Worm (Caenorhabditis elegans) whole organism, L1 larva: ENCODE measurements around the gene H42K12.3.

Experiments used
- C04F5.9 ChIP-seq: sonication (generic microtip); optimal IDR thresholded peaks from 2 replicates; lab custom pipeline; 2016; ENCODE audit warnings: missing genetic modification characterization, missing compliant biosample characterization
- C34B4.2 ChIP-seq: sonication (generic microtip); optimal IDR thresholded peaks from 2 replicates; lab custom pipeline; 2017; ENCODE audit warnings: mild to moderate bottlenecking, missing genetic modification characterization, missing compliant biosample characterization
- F16B12.6 ChIP-seq: fragments of 150-350 bp; optimal IDR thresholded peaks from 2 replicates; lab custom pipeline; 2014; ENCODE audit warnings: missing biosample characterization, missing genetic modification characterization
- Y116A8C.19 ChIP-seq: sonication (generic microtip); optimal IDR thresholded peaks from 2 replicates; lab custom pipeline; 2016; ENCODE audit warnings: missing compliant biosample characterization, missing genetic modification characterization, borderline replicate concordance
- aha-1 ChIP-seq: fragments of 150-350 bp; optimal IDR thresholded peaks from 2 replicates; lab custom pipeline; 2014; ENCODE audit warnings: missing biosample characterization, missing genetic modification characterization
- ama-1 ChIP-seq: fragments of 150-350 bp; optimal IDR thresholded peaks from 2 replicates; lab custom pipeline; 2014
- ceh-8 ChIP-seq: fragments of 200-800 bp; sonication (Bioruptor generic); optimal IDR thresholded peaks from 2 replicates; lab custom pipeline; 2018; ENCODE audit warnings: mild to moderate bottlenecking, missing genetic modification characterization, moderate library complexity, missing compliant biosample characterization
- ceh-88 ChIP-seq: fragments of 200-800 bp; sonication (Bioruptor generic); IDR thresholded peaks from 2 replicates; pipeline ENCODE4 v1.3.6; 2022; ENCODE audit warnings: missing genetic modification characterization, missing compliant biosample characterization
- dpl-1 ChIP-seq, 3 experiments: fragments of 150-350 bp in 2 of 3; sonication (generic microtip) in 1 of 3; optimal IDR thresholded peaks; 2 replicates each; lab custom pipeline; 2014 to 2017; ENCODE audit warnings: missing biosample characterization in 3 of 3, missing genetic modification characterization in 3 of 3, missing genetic modification reagents in 3 of 3
- dsc-1 ChIP-seq: sonication (generic microtip); optimal IDR thresholded peaks from 2 replicates; lab custom pipeline; 2016; ENCODE audit warnings: mild to moderate bottlenecking, missing genetic modification characterization, missing compliant biosample characterization
- efl-1 ChIP-seq, 4 experiments: fragments of 150-350 bp; optimal IDR thresholded peaks in 3 of 4; peaks in 1 of 4; 1 replicate in 1 of 4; 2 replicates in 3 of 4; lab custom pipeline; 2014; ENCODE audit warnings: missing biosample characterization in 2 of 4, missing genetic modification characterization in 2 of 4, missing genetic modification reagents in 2 of 4
- egl-13 ChIP-seq: sonication (generic microtip); optimal IDR thresholded peaks from 2 replicates; lab custom pipeline; 2016; ENCODE audit warnings: missing genotype, missing genetic modification reagents, missing genetic modification characterization, missing compliant biosample characterization
- egl-27 ChIP-seq, 2 experiments: fragments of 150-350 bp in 1 of 2; sonication (generic microtip); optimal IDR thresholded peaks; 3 replicates each; lab custom pipeline; 2017 to 2018; ENCODE audit warnings: missing biosample characterization in 2 of 2, missing genetic modification characterization in 2 of 2, missing genetic modification reagents in 2 of 2
- elt-2 ChIP-seq: sonication (generic microtip); optimal IDR thresholded peaks from 2 replicates; lab custom pipeline; 2016; ENCODE audit warnings: missing genetic modification characterization, mild to moderate bottlenecking, inconsistent platforms, missing compliant biosample characterization, missing genetic modification reagents
- elt-3 ChIP-seq, 6 experiments: fragments of 150-350 bp in 1 of 6; sonication (generic microtip); optimal IDR thresholded peaks; 2 replicates each; lab custom pipeline; 2017 to 2018; ENCODE audit warnings: missing biosample characterization in 6 of 6, missing genetic modification characterization in 6 of 6, inconsistent platforms in 1 of 6
- fkh-10 ChIP-seq: sonication (generic microtip); optimal IDR thresholded peaks from 2 replicates; lab custom pipeline; 2017; ENCODE audit warnings: missing biosample characterization, missing genetic modification reagents, missing genetic modification characterization
- fkh-8 ChIP-seq: sonication (generic microtip); optimal IDR thresholded peaks from 2 replicates; lab custom pipeline; 2016; ENCODE audit warnings: mild to moderate bottlenecking, missing genetic modification characterization, missing compliant biosample characterization
- grh-1 ChIP-seq: fragments of 200-800 bp; sonication (Bioruptor generic); IDR thresholded peaks from 2 replicates; pipeline ENCODE4 v1.3.6; 2022; ENCODE audit warnings: missing genetic modification reagents, missing genetic modification characterization, missing compliant biosample characterization
- hlh-17 ChIP-seq: fragments of 200-800 bp; sonication (Bioruptor generic); optimal IDR thresholded peaks from 2 replicates; lab custom pipeline; 2018; ENCODE audit warnings: missing genetic modification characterization, mild to moderate bottlenecking, missing compliant biosample characterization, moderate library complexity, borderline replicate concordance
- irx-1 ChIP-seq: sonication (generic microtip); optimal IDR thresholded peaks from 2 replicates; lab custom pipeline; 2016; ENCODE audit warnings: missing genetic modification characterization, missing compliant biosample characterization
- jun-1 ChIP-seq: fragments of 150-350 bp; optimal IDR thresholded peaks from 2 replicates; lab custom pipeline; 2014; ENCODE audit warnings: missing biosample characterization, missing genetic modification reagents, missing genetic modification characterization
- lin-15B ChIP-seq: fragments of 150-350 bp; sonication (generic microtip); optimal IDR thresholded peaks from 3 replicates; lab custom pipeline; 2014; ENCODE audit warnings: missing biosample characterization, missing genetic modification characterization
- lin-39 ChIP-seq: fragments of 150-350 bp; optimal IDR thresholded peaks from 2 replicates; lab custom pipeline; 2014; ENCODE audit warnings: missing biosample characterization, missing genetic modification reagents, missing genetic modification characterization
- lir-3 ChIP-seq: sonication (generic microtip); optimal IDR thresholded peaks from 2 replicates; lab custom pipeline; 2016; ENCODE audit warnings: mild to moderate bottlenecking, missing genetic modification characterization, moderate library complexity, missing compliant biosample characterization; ENCODE audit not compliant: poor library complexity
- mab-9 ChIP-seq: fragments of 200-800 bp; sonication (Bioruptor generic); IDR thresholded peaks from 2 replicates; pipeline ENCODE4 v1.3.6; 2022; ENCODE audit warnings: missing genetic modification reagents, missing genetic modification characterization, missing compliant biosample characterization
- mdl-1 ChIP-seq, 2 experiments: fragments of 150-350 bp; optimal IDR thresholded peaks; 2 replicates each; lab custom pipeline; 2014 to 2017; ENCODE audit warnings: missing biosample characterization in 2 of 2, missing genetic modification characterization in 2 of 2, inconsistent platforms in 1 of 2
- nhr-12 ChIP-seq: sonication (generic microtip); optimal IDR thresholded peaks from 2 replicates; lab custom pipeline; 2017; ENCODE audit warnings: missing biosample characterization, missing genetic modification characterization
- nhr-237 ChIP-seq: fragments of 150-350 bp; optimal IDR thresholded peaks from 2 replicates; lab custom pipeline; 2014; ENCODE audit warnings: missing biosample characterization, missing genetic modification characterization
- nhr-28 ChIP-seq: fragments of 150-350 bp; optimal IDR thresholded peaks from 2 replicates; lab custom pipeline; 2014; ENCODE audit warnings: missing biosample characterization, missing genetic modification characterization
- nhr-47 ChIP-seq: sonication (generic microtip); optimal IDR thresholded peaks from 2 replicates; lab custom pipeline; 2016; ENCODE audit warnings: mild to moderate bottlenecking, missing genetic modification characterization, moderate library complexity, missing compliant biosample characterization
- nhr-76 ChIP-seq: sonication (generic microtip); optimal IDR thresholded peaks from 2 replicates; lab custom pipeline; 2017; ENCODE audit warnings: missing biosample characterization, missing genetic modification characterization
- nhr-77 ChIP-seq: fragments of 150-350 bp; optimal IDR thresholded peaks from 2 replicates; lab custom pipeline; 2014; ENCODE audit warnings: missing biosample characterization, missing genetic modification characterization
- nhr-85 ChIP-seq: sonication (generic microtip); peaks from one replicate; lab custom pipeline; 2016; ENCODE audit warnings: missing genetic modification characterization, inconsistent platforms, missing compliant biosample characterization
- pag-3 ChIP-seq: sonication (generic microtip); optimal IDR thresholded peaks from 2 replicates; lab custom pipeline; 2017; ENCODE audit warnings: missing genetic modification characterization, mild to moderate bottlenecking, missing compliant biosample characterization, antibody characterized with exemption, borderline replicate concordance; ENCODE audit not compliant: insufficient read depth
- pax-3 ChIP-seq: fragments of 200-800 bp; sonication (Bioruptor generic); optimal IDR thresholded peaks from 2 replicates; lab custom pipeline; 2018; ENCODE audit warnings: mild to moderate bottlenecking, missing genetic modification characterization, moderate library complexity, missing compliant biosample characterization
- rnt-1 ChIP-seq: sonication (generic microtip); optimal IDR thresholded peaks from 2 replicates; lab custom pipeline; 2016; ENCODE audit warnings: mild to moderate bottlenecking, missing genetic modification characterization, moderate library complexity, missing compliant biosample characterization
- skn-1 ChIP-seq: fragments of 150-350 bp; optimal IDR thresholded peaks from 2 replicates; lab custom pipeline; 2014; ENCODE audit warnings: missing biosample characterization, missing genetic modification characterization
- snu-23 ChIP-seq: sonication (generic microtip); optimal IDR thresholded peaks from 2 replicates; lab custom pipeline; 2016; ENCODE audit warnings: missing genetic modification characterization, missing compliant biosample characterization
- sox-4 ChIP-seq: sonication (generic microtip); optimal IDR thresholded peaks from 2 replicates; lab custom pipeline; 2016; ENCODE audit warnings: missing genetic modification characterization, missing compliant biosample characterization
- sup-37 ChIP-seq: fragments of 200-800 bp; sonication (Bioruptor generic); optimal IDR thresholded peaks from 2 replicates; lab custom pipeline; 2018; ENCODE audit warnings: mild to moderate bottlenecking, missing genetic modification characterization, missing compliant biosample characterization
- swsn-7 ChIP-seq: sonication (generic microtip); optimal IDR thresholded peaks from 2 replicates; lab custom pipeline; 2016; ENCODE audit warnings: missing genetic modification characterization, missing compliant biosample characterization
- tbx-2 ChIP-seq: sonication (generic microtip); optimal IDR thresholded peaks from 2 replicates; lab custom pipeline; 2016; ENCODE audit warnings: missing genetic modification characterization, missing compliant biosample characterization
- tlp-1 ChIP-seq: fragments of 150-350 bp; optimal IDR thresholded peaks from 2 replicates; lab custom pipeline; 2014; ENCODE audit warnings: missing biosample characterization, missing genetic modification characterization
- unc-130 ChIP-seq: fragments of 150-350 bp; optimal IDR thresholded peaks from 2 replicates; lab custom pipeline; 2017; ENCODE audit warnings: missing biosample characterization, missing genetic modification characterization, inconsistent platforms
- unc-30 ChIP-seq: sonication (generic microtip); optimal IDR thresholded peaks from 2 replicates; lab custom pipeline; 2017; ENCODE audit warnings: missing biosample characterization, missing genetic modification characterization
- unc-62 ChIP-seq: fragments of 150-350 bp; optimal IDR thresholded peaks from 2 replicates; lab custom pipeline; 2014; ENCODE audit warnings: missing biosample characterization, missing genetic modification reagents, missing genetic modification characterization
- unc-86 ChIP-seq: sonication (generic microtip); optimal IDR thresholded peaks from 2 replicates; lab custom pipeline; 2016; ENCODE audit warnings: missing genetic modification characterization, missing compliant biosample characterization
- zip-4 ChIP-seq: fragments of 200-800 bp; sonication (Bioruptor generic); optimal IDR thresholded peaks from 2 replicates; lab custom pipeline; 2018; ENCODE audit warnings: mild to moderate bottlenecking, missing genetic modification characterization, moderate library complexity, missing compliant biosample characterization
- ztf-4 ChIP-seq: fragments of 150-350 bp; optimal IDR thresholded peaks from 2 replicates; lab custom pipeline; 2014; ENCODE audit warnings: missing biosample characterization, missing genetic modification characterization

The H42K12.3 gene

DNA sequence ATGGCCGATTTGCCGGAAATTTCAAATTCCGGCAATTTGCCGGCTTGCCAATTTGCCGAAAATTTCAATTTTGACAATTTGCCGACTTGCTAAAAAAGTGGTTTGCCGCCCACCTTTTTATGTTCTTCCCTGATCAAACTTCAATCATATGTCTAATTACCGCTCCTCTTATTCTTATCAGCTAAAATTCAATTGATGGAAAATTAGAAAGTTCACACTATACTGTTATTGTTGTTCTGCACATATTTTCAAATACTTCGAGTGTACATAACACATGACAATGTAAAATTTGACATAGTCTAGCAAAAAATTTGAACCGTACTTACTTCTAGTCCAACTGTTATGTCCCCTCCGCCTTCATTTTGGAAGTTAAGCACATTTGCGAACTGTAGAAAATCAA is 26.6 kb downstream of the H42K12.3 start:
- peak; percentile 29 for TF ChIP-seq elt-2 (tag; lab: Kevin White, UChicago)
- no peak for TF ChIP-seq pag-3 (tag; lab: Kevin White, UChicago)
- TF ChIP-seq lir-3 (tag; lab: Kevin White, UChicago), result no peak
- TF ChIP-seq ama-1 (lab: Kevin White, UChicago), result no peak
- TF ChIP-seq C34B4.2, result no peak
- no peak for TF ChIP-seq zip-4 (GFP tag; lab: Kevin White, UChicago)
- TF ChIP-seq unc-62 (GFP tag; lab: Kevin White, UChicago), result no peak

- TF ChIP-seq unc-86 (tag; lab: Kevin White, UChicago) (no peak), nhr-28 (tag; lab: Kevin White, UChicago) (no peak), irx-1 (tag; lab: Kevin White, UChicago) (no peak), ceh-8 (GFP tag; lab: Kevin White, UChicago) (no peak), mab-9 (GFP tag; lab: Robert Waterston, UW) (no peak), skn-1 (peak; percentile 61), ztf-4 (no peak), nhr-85 (tag; lab: Kevin White, UChicago) (peak; percentile 54), nhr-77 (no peak), sup-37 (no peak), nhr-76 (tag; lab: Kevin White, UChicago) (no peak), lir-3 (tag; lab: Kevin White, UChicago) (no peak), C04F5.9 (no peak), snu-23 (GFP tag; lab: Kevin White, UChicago) (peak; percentile 67), jun-1 (tag; lab: Kevin White, UChicago) (no peak), Y116A8C.19 (no peak), mdl-1 (tag; optimal IDR thresholded peaks at IDR 0.05; lab: Kevin White, UChicago) (no peak), tbx-2 (tag; lab: Kevin White, UChicago) (peak; percentile 4), aha-1 (tag; lab: Kevin White, UChicago) (no peak), grh-1 (GFP tag; lab: Robert Waterston, UW) (no peak), F16B12.6 (tag; lab: Kevin White, UChicago) (no peak), lin-15B (tag; lab: Kevin White, UChicago) (no peak), elt-3 (tag; optimal IDR thresholded peaks at IDR 0.05; lab: Kevin White, UChicago) (no peak), egl-27 (tag; optimal IDR thresholded peaks at IDR 0.05; lab: Kevin White, UChicago) (no peak), nhr-237 (tag; lab: Kevin White, UChicago) (no peak), nhr-47 (tag; lab: Kevin White, UChicago) (peak; percentile 62), dpl-1 (GFP tag; optimal IDR thresholded peaks at IDR 0.05; lab: Kevin White, UChicago) (no peak), egl-13 (tag; lab: Kevin White, UChicago) (no peak), tlp-1 (tag; lab: Kevin White, UChicago) (no peak), sox-4 (tag; lab: Kevin White, UChicago) (no peak), rnt-1 (tag; lab: Kevin White, UChicago) (no peak), hlh-17 (no peak), lin-39 (tag; lab: Kevin White, UChicago) (peak; percentile 27), nhr-12 (no peak), efl-1 (optimal IDR thresholded peaks at IDR 0.05; lab: Kevin White, UChicago) (no peak), efl-1 (GFP tag; optimal IDR thresholded peaks at IDR 0.05 in 1 of 2; lab: Kevin White, UChicago) (no peak), unc-62 (GFP tag; lab: Kevin White, UChicago) (no peak), fkh-10 (GFP tag; lab: Kevin White, UChicago) (no peak), pax-3 (no peak), unc-130 (tag; lab: Kevin White, UChicago) (no peak), pag-3 (tag; lab: Kevin White, UChicago) (no peak), dsc-1 (tag; lab: Kevin White, UChicago) (peak; percentile 50), unc-30 (tag; lab: Kevin White, UChicago) (no peak), ceh-88 (GFP tag; lab: Robert Waterston, UW) (no peak), fkh-8 (no peak), swsn-7 (tag; lab: Kevin White, UChicago) (no peak)
Measured at ce11 chrX:1338906-1339673, 27.9 kb downstream of the H42K12.3 start.
